Worm (Caenorhabditis elegans) whole organism, mixed stage, embryonic: ENCODE measurements around the gene kap-1.

Experiments used
- M03D4.4 ChIP-seq: sonication (generic microtip); optimal IDR thresholded peaks from 2 replicates; lab custom pipeline; 2017; ENCODE audit warnings: mild to moderate bottlenecking, missing genetic modification characterization, missing compliant biosample characterization
- bed-3 ChIP-seq: fragments of 200-800 bp; sonication (Bioruptor generic); optimal IDR thresholded peaks from 3 replicates; lab custom pipeline; 2018; ENCODE audit warnings: mild to moderate bottlenecking, missing genetic modification characterization, moderate library complexity, missing compliant biosample characterization
- blmp-1 ChIP-seq: fragments of 150-350 bp; optimal IDR thresholded peaks from 2 replicates; lab custom pipeline; 2014; ENCODE audit warnings: missing biosample characterization, missing genetic modification characterization
- ceh-39 ChIP-seq: fragments of 150-350 bp; optimal IDR thresholded peaks from 2 replicates; lab custom pipeline; 2014; ENCODE audit warnings: missing biosample characterization, missing genetic modification characterization
- drap-1 ChIP-seq: fragments of 200-800 bp; sonication (Bioruptor generic); optimal IDR thresholded peaks from 3 replicates; lab custom pipeline; 2018; ENCODE audit warnings: mild to moderate bottlenecking, missing genetic modification characterization, missing compliant biosample characterization
- elt-1 ChIP-seq: sonication (generic microtip); optimal IDR thresholded peaks from 2 replicates; lab custom pipeline; 2017; ENCODE audit warnings: missing genetic modification characterization, mild to moderate bottlenecking, missing compliant biosample characterization, antibody characterized with exemption, moderate library complexity, borderline replicate concordance; ENCODE audit not compliant: insufficient read depth
- elt-3 ChIP-seq: fragments of 150-350 bp; optimal IDR thresholded peaks from 2 replicates; lab custom pipeline; 2014; ENCODE audit warnings: missing biosample characterization, missing genetic modification characterization
- flh-1 ChIP-seq: fragments of 200-800 bp; sonication (Bioruptor generic); optimal IDR thresholded peaks from 2 replicates; lab custom pipeline; 2018; ENCODE audit warnings: mild to moderate bottlenecking, missing genetic modification characterization, moderate library complexity, missing compliant biosample characterization
- hlh-1 ChIP-seq: fragments of 150-350 bp; optimal IDR thresholded peaks from 2 replicates; lab custom pipeline; 2014; ENCODE audit warnings: missing biosample characterization, missing genetic modification reagents, missing genetic modification characterization
- lin-13 ChIP-seq: fragments of 150-350 bp; optimal IDR thresholded peaks from 2 replicates; lab custom pipeline; 2014; ENCODE audit warnings: missing biosample characterization, missing genetic modification characterization
- lsy-2 ChIP-seq: fragments of 150-350 bp; optimal IDR thresholded peaks from 2 replicates; lab custom pipeline; 2014; ENCODE audit warnings: missing biosample characterization, missing genetic modification characterization
- mab-5 ChIP-seq: fragments of 150-350 bp; optimal IDR thresholded peaks from 2 replicates; lab custom pipeline; 2014; ENCODE audit warnings: missing biosample characterization, missing genetic modification characterization
- mep-1 ChIP-seq: fragments of 150-350 bp; optimal IDR thresholded peaks from 2 replicates; lab custom pipeline; 2017; ENCODE audit warnings: missing biosample characterization, missing genetic modification reagents, missing genetic modification characterization, inconsistent platforms
- mls-2 ChIP-seq: sonication (generic microtip); optimal IDR thresholded peaks from 2 replicates; lab custom pipeline; 2016; ENCODE audit warnings: mild to moderate bottlenecking, missing genetic modification characterization, moderate library complexity, missing compliant biosample characterization
- nhr-12 ChIP-seq: fragments of 150-350 bp; optimal IDR thresholded peaks from 2 replicates; lab custom pipeline; 2014; ENCODE audit warnings: missing biosample characterization, missing genetic modification characterization
- nhr-2 ChIP-seq: fragments of 150-350 bp; optimal IDR thresholded peaks from 2 replicates; lab custom pipeline; 2014; ENCODE audit warnings: missing biosample characterization, missing genetic modification characterization
- nhr-237 ChIP-seq: fragments of 150-350 bp; optimal IDR thresholded peaks from 2 replicates; lab custom pipeline; 2014; ENCODE audit warnings: missing biosample characterization, missing genetic modification characterization
- nhr-76 ChIP-seq: sonication (generic microtip); optimal IDR thresholded peaks from 2 replicates; lab custom pipeline; 2017; ENCODE audit warnings: missing biosample characterization, missing genetic modification characterization
- pha-4 ChIP-seq: fragments of 150-350 bp; optimal IDR thresholded peaks from 2 replicates; lab custom pipeline; 2018; ENCODE audit warnings: missing biosample characterization, missing genetic modification reagents, missing genetic modification characterization
- snpc-4 ChIP-seq: fragments of 150-350 bp; optimal IDR thresholded peaks from 2 replicates; lab custom pipeline; 2014; ENCODE audit warnings: missing biosample characterization, missing genetic modification characterization
- tbx-8 ChIP-seq: fragments of 200-800 bp; sonication (Bioruptor generic); optimal IDR thresholded peaks from 2 replicates; lab custom pipeline; 2018; ENCODE audit warnings: mild to moderate bottlenecking, missing genetic modification characterization, moderate library complexity, missing compliant biosample characterization
- unc-120 ChIP-seq: sonication (generic microtip); optimal IDR thresholded peaks from 2 replicates; lab custom pipeline; 2017; ENCODE audit warnings: missing genetic modification characterization, missing compliant biosample characterization; ENCODE audit not compliant: poor library complexity, severe bottlenecking
- unc-39 ChIP-seq: fragments of 150-350 bp; optimal IDR thresholded peaks from 2 replicates; lab custom pipeline; 2014; ENCODE audit warnings: missing biosample characterization, missing genetic modification characterization
- unc-62 ChIP-seq: fragments of 150-350 bp; optimal IDR thresholded peaks from 2 replicates; lab custom pipeline; 2014; ENCODE audit warnings: missing biosample characterization, missing genetic modification reagents, missing genetic modification characterization
- zip-8 ChIP-seq: fragments of 150-350 bp; optimal IDR thresholded peaks from 2 replicates; lab custom pipeline; 2014; ENCODE audit warnings: missing biosample characterization, missing genetic modification characterization
- ztf-11 ChIP-seq: fragments of 150-350 bp; optimal IDR thresholded peaks from 2 replicates; lab custom pipeline; 2014; ENCODE audit warnings: missing biosample characterization, missing genetic modification characterization

kap-1 gene

DNA sequence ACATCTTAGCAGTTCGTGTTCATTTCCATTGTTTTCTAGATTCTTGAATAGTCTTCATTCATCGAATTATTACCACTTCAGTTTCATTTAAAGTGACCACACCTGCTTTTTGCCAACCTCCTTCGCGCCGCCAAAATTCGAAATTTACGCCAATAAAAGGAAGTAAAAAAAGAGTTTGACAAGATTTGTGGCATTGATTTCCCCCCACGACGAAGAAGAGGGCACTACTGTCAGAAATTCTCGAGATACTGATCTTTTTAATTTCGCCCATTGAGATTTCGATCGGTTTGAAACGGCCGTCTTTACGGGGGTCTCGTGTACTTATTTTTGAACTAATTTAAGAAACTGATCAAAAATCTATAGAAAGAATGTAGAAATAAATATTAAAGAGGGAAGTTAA lies 37.0 kb upstream of the kap-1 start:
- TF ChIP-seq unc-120 (tag; lab: Kevin White, UChicago) = no peak
- TF ChIP-seq, all 35 proteins: peak for 0

DNA sequence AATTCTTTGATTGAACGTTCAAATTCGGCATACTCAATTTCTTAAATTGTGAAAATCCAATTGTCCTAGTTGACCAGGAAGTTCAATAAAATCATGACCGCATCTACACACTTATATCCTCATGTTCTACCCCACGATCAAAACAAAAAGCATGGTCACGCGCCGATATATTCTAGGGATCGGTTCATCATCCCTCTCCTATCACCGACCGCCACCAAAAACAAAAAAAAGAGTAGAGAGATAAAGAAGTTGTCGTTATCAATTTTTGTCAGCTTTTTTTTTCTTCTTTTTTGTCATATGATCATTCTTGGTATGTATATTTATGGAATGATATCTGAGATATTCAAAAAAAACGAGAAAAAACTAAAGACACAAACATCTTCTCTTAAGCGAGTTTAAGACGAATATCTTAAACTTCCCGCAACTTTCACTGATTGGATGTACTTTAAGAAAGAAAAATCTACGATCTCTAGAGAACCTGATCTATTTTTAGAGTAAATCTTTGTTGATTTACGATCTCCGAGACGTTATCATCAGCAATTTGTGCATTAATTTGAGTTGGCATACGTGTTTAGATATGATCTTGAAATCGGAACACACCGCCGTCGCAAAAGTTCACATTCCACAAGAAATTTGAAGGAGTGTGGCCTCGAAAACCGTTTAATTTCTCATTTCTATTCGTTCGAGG lies 33.5 kb upstream of the kap-1 start:
- no peak for TF ChIP-seq elt-3 (tag; lab: Kevin White, UChicago)
- TF ChIP-seq hlh-1 (tag; lab: Kevin White, UChicago) = no peak
- TF ChIP-seq ztf-11 (tag; lab: Kevin White, UChicago) = no peak
- TF ChIP-seq unc-120 (tag; lab: Kevin White, UChicago) = no peak
- TF ChIP-seq elt-1 (tag; lab: Kevin White, UChicago) = peak; percentile 44
- no peak for TF ChIP-seq unc-39 (tag; lab: Kevin White, UChicago)
- TF ChIP-seq lin-13 (tag; lab: Kevin White, UChicago) = no peak
- no peak for TF ChIP-seq flh-1 (GFP tag; lab: Kevin White, UChicago)
- TF ChIP-seq, all 35 proteins: peak for 1

- no peak for TF ChIP-seq drap-1 (GFP tag; lab: Kevin White, UChicago)
- no peak for TF ChIP-seq unc-39 (tag; lab: Kevin White, UChicago)
Observed at ce11 chrIII:7305649-7305977, 33.0 kb upstream of the kap-1 start.

DNA sequence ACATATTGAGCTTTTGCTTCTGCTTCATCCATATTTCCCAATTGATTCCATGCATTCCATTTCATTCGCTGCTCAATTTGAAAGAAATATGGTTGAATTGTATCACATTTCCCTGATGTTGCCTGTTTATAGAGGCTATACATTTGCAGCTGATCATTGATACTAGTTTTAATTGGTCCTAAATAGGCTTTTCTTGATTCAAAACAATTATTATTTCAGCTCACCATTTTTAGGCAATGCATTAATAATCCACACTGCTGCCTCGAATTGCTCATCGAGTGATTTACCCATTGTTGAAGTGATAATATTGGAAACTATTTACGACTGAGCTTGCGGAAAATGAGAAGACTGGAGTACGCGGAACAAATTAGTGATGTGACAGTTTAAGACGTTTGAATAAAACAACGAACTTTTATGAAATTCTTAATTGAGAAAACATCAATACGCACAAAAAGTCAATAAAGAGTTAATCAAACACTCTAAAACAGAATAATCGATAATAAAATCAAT lies 30.0 kb upstream of the kap-1 start, which contains the start of gene acbp-4:
Gene acbp-4 (minus strand): TSS at position 510 of the 510 bp plus-strand sequence.
- TF ChIP-seq unc-120 (tag; lab: Kevin White, UChicago) (no peak), nhr-12 (no peak), ceh-39 (tag; lab: Kevin White, UChicago) (no peak), bed-3 (no peak), elt-1 (tag; lab: Kevin White, UChicago) (no peak), hlh-1 (tag; lab: Kevin White, UChicago) (no peak), mab-5 (tag; lab: Kevin White, UChicago) (no peak), lsy-2 (tag; lab: Kevin White, UChicago) (no peak), nhr-2 (tag; lab: Kevin White, UChicago) (no peak), snpc-4 (no peak), pha-4 (tag; lab: Kevin White, UChicago) (no peak), mep-1 (no peak), blmp-1 (tag; lab: Kevin White, UChicago) (no peak), unc-39 (tag; lab: Kevin White, UChicago) (no peak), nhr-237 (tag; lab: Kevin White, UChicago) (no peak), zip-8 (tag; lab: Kevin White, UChicago) (no peak), ztf-11 (tag; lab: Kevin White, UChicago) (no peak)

- no peak for TF ChIP-seq nhr-76 (tag; lab: Kevin White, UChicago)
- TF ChIP-seq M03D4.4 (tag; lab: Kevin White, UChicago) = no peak
- TF ChIP-seq hlh-1 (tag; lab: Kevin White, UChicago) = no peak
Observed at ce11 chrIII:7310662-7311340, 27.8 kb upstream of the kap-1 start, which contains the start of the genes F56C9.6 and F56C9.3. Gene F56C9.6 (minus strand): TSS chrIII:7310773. Gene F56C9.3 (plus strand): TSS chrIII:7311290.

DNA sequence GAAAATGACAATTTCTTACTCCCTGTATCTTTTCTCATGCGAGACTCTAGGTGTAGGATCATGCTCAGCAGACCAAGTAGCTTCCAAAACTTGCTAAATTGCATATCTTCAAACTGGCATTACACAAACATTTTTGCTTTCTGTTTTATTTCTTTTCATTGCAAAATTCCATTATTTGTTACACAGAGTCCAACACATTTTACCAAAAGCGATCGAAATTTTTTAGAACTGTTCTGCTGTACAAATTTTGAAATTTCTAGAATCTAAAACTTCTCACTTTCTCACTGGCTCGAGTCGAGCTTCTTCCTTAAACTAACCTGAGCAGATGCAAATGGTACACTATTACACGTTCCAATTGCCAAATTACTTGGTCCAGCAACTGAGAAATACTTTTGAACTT lies 24.2 kb upstream of the kap-1 start:
- TF ChIP-seq unc-62 (GFP tag; lab: Kevin White, UChicago) (no peak), tbx-8 (GFP tag; lab: Kevin White, UChicago) (no peak), lsy-2 (tag; lab: Kevin White, UChicago) (no peak), mep-1 (no peak), elt-1 (tag; lab: Kevin White, UChicago) (no peak), zip-8 (tag; lab: Kevin White, UChicago) (no peak), bed-3 (no peak), mls-2 (no peak)
